Worm (Caenorhabditis elegans) whole organism, late embryonic: ENCODE results near the gene nhr-9.

Experiments used
- F13H6.1 ChIP-seq: sonication (generic microtip); optimal IDR thresholded peaks from 2 replicates; lab custom pipeline; 2016; ENCODE audit warnings: missing genetic modification characterization, missing compliant biosample characterization
- ceh-22 ChIP-seq: sonication (generic microtip); optimal IDR thresholded peaks from 2 replicates; lab custom pipeline; 2017; ENCODE audit warnings: missing biosample characterization, missing genetic modification characterization
- eyg-1 ChIP-seq: sonication (generic microtip); optimal IDR thresholded peaks from 2 replicates; lab custom pipeline; 2016; ENCODE audit warnings: missing genotype, missing genetic modification characterization, missing compliant biosample characterization
- fkh-6 ChIP-seq: sonication (generic microtip); optimal IDR thresholded peaks from 2 replicates; lab custom pipeline; 2016; ENCODE audit warnings: missing genetic modification characterization, missing compliant biosample characterization
- madf-2 ChIP-seq: sonication (generic microtip); optimal IDR thresholded peaks from 2 replicates; lab custom pipeline; 2017; ENCODE audit warnings: missing genetic modification characterization, missing compliant biosample characterization
- pqm-1 ChIP-seq: sonication (generic microtip); optimal IDR thresholded peaks from 2 replicates; lab custom pipeline; 2016; ENCODE audit warnings: missing genetic modification characterization, missing compliant biosample characterization
- sdc-2 ChIP-seq: sonication (generic microtip); optimal IDR thresholded peaks from 2 replicates; lab custom pipeline; 2016; ENCODE audit warnings: missing genotype, missing genetic modification characterization, missing compliant biosample characterization
- tbx-2 ChIP-seq: sonication (generic microtip); optimal IDR thresholded peaks from 2 replicates; lab custom pipeline; 2016; ENCODE audit warnings: missing genetic modification characterization, missing compliant biosample characterization

ce11 chrIII:7087180-7087579 is 8.1 kb upstream of the nhr-9 start:
- TF ChIP-seq fkh-6 (no peak), sdc-2 (tag; lab: Kevin White, UChicago) (no peak), eyg-1 (tag; lab: Kevin White, UChicago) (no peak), tbx-2 (tag; lab: Kevin White, UChicago) (no peak), madf-2 (tag; lab: Kevin White, UChicago) (no peak), pqm-1 (no peak), F13H6.1 (no peak), ceh-22 (tag; lab: Kevin White, UChicago) (no peak)
